Worm (Caenorhabditis elegans) whole organism, mixed stage, embryonic: ENCODE data around the gene ubl-1.

ENCODE experiments used
- M03D4.4 ChIP-seq: sonication (generic microtip); optimal IDR thresholded peaks from 2 replicates; lab custom pipeline; 2017; ENCODE audit warnings: mild to moderate bottlenecking, missing genetic modification characterization, missing compliant biosample characterization
- bed-3 ChIP-seq: fragments of 200-800 bp; sonication (Bioruptor generic); optimal IDR thresholded peaks from 3 replicates; lab custom pipeline; 2018; ENCODE audit warnings: mild to moderate bottlenecking, missing genetic modification characterization, moderate library complexity, missing compliant biosample characterization
- blmp-1 ChIP-seq: fragments of 150-350 bp; optimal IDR thresholded peaks from 2 replicates; lab custom pipeline; 2014; ENCODE audit warnings: missing biosample characterization, missing genetic modification characterization
- ceh-43 ChIP-seq: fragments of 200-800 bp; sonication (Bioruptor generic); optimal IDR thresholded peaks from 2 replicates; lab custom pipeline; 2018; ENCODE audit warnings: mild to moderate bottlenecking, missing genetic modification characterization, moderate library complexity, missing compliant biosample characterization
- ces-1 ChIP-seq: fragments of 150-350 bp; optimal IDR thresholded peaks from 2 replicates; lab custom pipeline; 2014; ENCODE audit warnings: missing biosample characterization, missing genetic modification reagents, missing genetic modification characterization
- cnd-1 ChIP-seq: fragments of 200-800 bp; sonication (Bioruptor generic); optimal IDR thresholded peaks from 2 replicates; lab custom pipeline; 2018; ENCODE audit warnings: mild to moderate bottlenecking, missing genetic modification characterization, missing compliant biosample characterization
- drap-1 ChIP-seq: fragments of 200-800 bp; sonication (Bioruptor generic); optimal IDR thresholded peaks from 3 replicates; lab custom pipeline; 2018; ENCODE audit warnings: mild to moderate bottlenecking, missing genetic modification characterization, missing compliant biosample characterization
- elt-1 ChIP-seq: sonication (generic microtip); optimal IDR thresholded peaks from 2 replicates; lab custom pipeline; 2017; ENCODE audit warnings: missing genetic modification characterization, mild to moderate bottlenecking, missing compliant biosample characterization, antibody characterized with exemption, moderate library complexity, borderline replicate concordance; ENCODE audit not compliant: insufficient read depth
- elt-3 ChIP-seq: fragments of 150-350 bp; optimal IDR thresholded peaks from 2 replicates; lab custom pipeline; 2014; ENCODE audit warnings: missing biosample characterization, missing genetic modification characterization
- flh-1 ChIP-seq: fragments of 200-800 bp; sonication (Bioruptor generic); optimal IDR thresholded peaks from 2 replicates; lab custom pipeline; 2018; ENCODE audit warnings: mild to moderate bottlenecking, missing genetic modification characterization, moderate library complexity, missing compliant biosample characterization
- ham-2 ChIP-seq: fragments of 200-800 bp; sonication (Bioruptor generic); optimal IDR thresholded peaks from 2 replicates; lab custom pipeline; 2018; ENCODE audit warnings: mild to moderate bottlenecking, missing genetic modification characterization, missing compliant biosample characterization
- hlh-1 ChIP-seq: fragments of 150-350 bp; optimal IDR thresholded peaks from 2 replicates; lab custom pipeline; 2014; ENCODE audit warnings: missing biosample characterization, missing genetic modification reagents, missing genetic modification characterization
- lin-13 ChIP-seq: fragments of 150-350 bp; optimal IDR thresholded peaks from 2 replicates; lab custom pipeline; 2014; ENCODE audit warnings: missing biosample characterization, missing genetic modification characterization
- lin-32 ChIP-seq: fragments of 200-800 bp; sonication (Bioruptor generic); optimal IDR thresholded peaks from 2 replicates; lab custom pipeline; 2018; ENCODE audit warnings: mild to moderate bottlenecking, missing genetic modification characterization, missing compliant biosample characterization
- mab-5 ChIP-seq: fragments of 150-350 bp; optimal IDR thresholded peaks from 2 replicates; lab custom pipeline; 2014; ENCODE audit warnings: missing biosample characterization, missing genetic modification characterization
- mep-1 ChIP-seq: fragments of 150-350 bp; optimal IDR thresholded peaks from 2 replicates; lab custom pipeline; 2017; ENCODE audit warnings: missing biosample characterization, missing genetic modification reagents, missing genetic modification characterization, inconsistent platforms
- mls-2 ChIP-seq: sonication (generic microtip); optimal IDR thresholded peaks from 2 replicates; lab custom pipeline; 2016; ENCODE audit warnings: mild to moderate bottlenecking, missing genetic modification characterization, moderate library complexity, missing compliant biosample characterization
- nhr-2 ChIP-seq: fragments of 150-350 bp; optimal IDR thresholded peaks from 2 replicates; lab custom pipeline; 2014; ENCODE audit warnings: missing biosample characterization, missing genetic modification characterization
- nhr-237 ChIP-seq: fragments of 150-350 bp; optimal IDR thresholded peaks from 2 replicates; lab custom pipeline; 2014; ENCODE audit warnings: missing biosample characterization, missing genetic modification characterization
- nhr-28 ChIP-seq: fragments of 150-350 bp; optimal IDR thresholded peaks from 2 replicates; lab custom pipeline; 2014; ENCODE audit warnings: missing biosample characterization, missing genetic modification characterization
- nhr-76 ChIP-seq: sonication (generic microtip); optimal IDR thresholded peaks from 2 replicates; lab custom pipeline; 2017; ENCODE audit warnings: missing biosample characterization, missing genetic modification characterization
- sem-2 ChIP-seq: fragments of 200-800 bp; sonication (Bioruptor generic); optimal IDR thresholded peaks from 2 replicates; lab custom pipeline; 2018; ENCODE audit warnings: mild to moderate bottlenecking, missing genetic modification characterization, missing compliant biosample characterization
- snpc-4 ChIP-seq: fragments of 150-350 bp; optimal IDR thresholded peaks from 2 replicates; lab custom pipeline; 2014; ENCODE audit warnings: missing biosample characterization, missing genetic modification characterization
- sptf-1 ChIP-seq: sonication (generic microtip); optimal IDR thresholded peaks from 2 replicates; lab custom pipeline; 2017; ENCODE audit warnings: mild to moderate bottlenecking, missing genetic modification characterization, moderate library complexity, missing compliant biosample characterization
- tbx-8 ChIP-seq: fragments of 200-800 bp; sonication (Bioruptor generic); optimal IDR thresholded peaks from 2 replicates; lab custom pipeline; 2018; ENCODE audit warnings: mild to moderate bottlenecking, missing genetic modification characterization, moderate library complexity, missing compliant biosample characterization
- unc-120 ChIP-seq: sonication (generic microtip); optimal IDR thresholded peaks from 2 replicates; lab custom pipeline; 2017; ENCODE audit warnings: missing genetic modification characterization, missing compliant biosample characterization; ENCODE audit not compliant: poor library complexity, severe bottlenecking
- unc-39 ChIP-seq: fragments of 150-350 bp; optimal IDR thresholded peaks from 2 replicates; lab custom pipeline; 2014; ENCODE audit warnings: missing biosample characterization, missing genetic modification characterization
- unc-62 ChIP-seq: fragments of 150-350 bp; optimal IDR thresholded peaks from 2 replicates; lab custom pipeline; 2014; ENCODE audit warnings: missing biosample characterization, missing genetic modification reagents, missing genetic modification characterization
- zip-8 ChIP-seq: fragments of 150-350 bp; optimal IDR thresholded peaks from 2 replicates; lab custom pipeline; 2014; ENCODE audit warnings: missing biosample characterization, missing genetic modification characterization
- ztf-11 ChIP-seq: fragments of 150-350 bp; optimal IDR thresholded peaks from 2 replicates; lab custom pipeline; 2014; ENCODE audit warnings: missing biosample characterization, missing genetic modification characterization

Gene ubl-1

ce11 chrIII:3100124-3100523 is 32.0 kb downstream of the ubl-1 start:
- TF ChIP-seq nhr-76 (tag; lab: Kevin White, UChicago) (no peak), zip-8 (tag; lab: Kevin White, UChicago) (no peak), lin-13 (tag; lab: Kevin White, UChicago) (no peak), unc-62 (GFP tag; lab: Kevin White, UChicago) (no peak), sem-2 (GFP tag; lab: Kevin White, UChicago) (no peak), tbx-8 (GFP tag; lab: Kevin White, UChicago) (no peak), nhr-28 (tag; lab: Kevin White, UChicago) (no peak), unc-120 (tag; lab: Kevin White, UChicago) (no peak), cnd-1 (tag; lab: Kevin White, UChicago) (no peak), unc-39 (tag; lab: Kevin White, UChicago) (no peak), ces-1 (GFP tag; lab: Kevin White, UChicago) (no peak), ceh-43 (no peak), nhr-2 (tag; lab: Kevin White, UChicago) (no peak), flh-1 (no peak), bed-3 (no peak), drap-1 (no peak), elt-3 (tag; lab: Kevin White, UChicago) (no peak), ham-2 (GFP tag; lab: Kevin White, UChicago) (no peak)
- TF ChIP-seq, all 35 proteins: peak for 0

ce11 chrIII:3100593-3101270 is 32.6 kb downstream of the ubl-1 start:
- TF ChIP-seq M03D4.4 (tag; lab: Kevin White, UChicago), result no peak
- no peak for TF ChIP-seq blmp-1
- no peak for TF ChIP-seq unc-62 (GFP tag; lab: Kevin White, UChicago)
- TF ChIP-seq ham-2 (GFP tag; lab: Kevin White, UChicago), result no peak
- TF ChIP-seq lin-13 (tag; lab: Kevin White, UChicago), result no peak
- no peak for TF ChIP-seq elt-1 (tag; lab: Kevin White, UChicago)
- no peak for TF ChIP-seq mls-2
- TF ChIP-seq, all 35 proteins: peak for 0

ce11 chrIII:3103905-3104360 is 35.8 kb downstream of the ubl-1 start, which contains the start of gene Y53G8B.2:
Y53G8B.2 (minus strand) TSS chrIII:3103955.
- TF ChIP-seq hlh-1 (tag; lab: Kevin White, UChicago), result no peak
- no peak for TF ChIP-seq mab-5 (tag; lab: Kevin White, UChicago)
- TF ChIP-seq sem-2 (GFP tag; lab: Kevin White, UChicago), result no peak
- no peak for TF ChIP-seq unc-62 (GFP tag; lab: Kevin White, UChicago)
- TF ChIP-seq snpc-4 (tag; lab: Kevin White, UChicago), result no peak
- TF ChIP-seq sptf-1 (tag; lab: Kevin White, UChicago), result no peak
- no peak for TF ChIP-seq mls-2
- no peak for TF ChIP-seq ceh-43
- TF ChIP-seq cnd-1 (tag; lab: Kevin White, UChicago), result no peak
- TF ChIP-seq ztf-11, result no peak
- TF ChIP-seq, all 35 proteins: peak for 0

- TF ChIP-seq zip-8 (tag; lab: Kevin White, UChicago) (no peak), flh-1 (no peak), hlh-1 (tag; lab: Kevin White, UChicago) (peak; percentile 6), unc-62 (GFP tag; lab: Kevin White, UChicago) (peak; percentile 6), elt-3 (tag; lab: Kevin White, UChicago) (no peak), elt-1 (tag; lab: Kevin White, UChicago) (no peak), nhr-237 (no peak), nhr-28 (tag; lab: Kevin White, UChicago) (no peak)
Observed at ce11 chrIII:3104536-3104935, 36.4 kb downstream of the ubl-1 start.

- TF ChIP-seq nhr-237 (no peak), nhr-2 (tag; lab: Kevin White, UChicago) (no peak), sptf-1 (tag; lab: Kevin White, UChicago) (no peak), ces-1 (GFP tag; lab: Kevin White, UChicago) (no peak), zip-8 (tag; lab: Kevin White, UChicago) (no peak), mls-2 (no peak), unc-39 (tag; lab: Kevin White, UChicago) (no peak), mab-5 (tag; lab: Kevin White, UChicago) (no peak), ceh-43 (no peak), tbx-8 (GFP tag; lab: Kevin White, UChicago) (no peak), elt-3 (tag; lab: Kevin White, UChicago) (no peak), lin-32 (GFP tag; lab: Kevin White, UChicago) (no peak), mep-1 (tag; lab: Kevin White, UChicago) (no peak), flh-1 (no peak), unc-62 (GFP tag; lab: Kevin White, UChicago) (no peak), ham-2 (GFP tag; lab: Kevin White, UChicago) (no peak), sem-2 (GFP tag; lab: Kevin White, UChicago) (no peak), nhr-28 (tag; lab: Kevin White, UChicago) (no peak), M03D4.4 (tag; lab: Kevin White, UChicago) (no peak), cnd-1 (tag; lab: Kevin White, UChicago) (no peak)
Observed at ce11 chrIII:3105212-3105611, 37.1 kb downstream of the ubl-1 start.
